Worm (Caenorhabditis elegans): ENCODE data around the gene Y50D7A.3.

The Y50D7A.3 gene

DNA sequence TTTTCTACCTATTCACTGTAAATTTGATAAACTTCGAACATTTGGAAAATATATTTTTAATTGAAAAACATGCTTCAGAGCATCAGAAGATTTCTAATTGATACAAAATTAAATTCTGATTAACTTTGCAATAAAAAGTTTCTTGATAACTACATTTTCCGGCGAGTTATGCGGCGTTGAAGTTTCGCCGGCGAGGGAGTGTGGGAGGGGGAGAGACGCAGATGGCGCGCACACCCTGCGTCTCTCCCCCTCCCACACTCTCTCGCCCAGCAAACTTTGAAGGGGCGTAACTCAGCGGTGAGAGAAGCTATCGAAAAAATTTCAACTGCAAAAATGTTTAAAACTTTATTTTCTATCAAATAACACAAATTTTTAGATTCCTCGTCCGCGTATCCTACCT lies 31.8 kb upstream of the Y50D7A.3 start:
- no peak for TF ChIP-seq lin-14 (GFP tag; optimal IDR thresholded peaks at IDR 0.05)
- no peak for TF ChIP-seq nhr-237 (tag; optimal IDR thresholded peaks at IDR 0.05)
- no peak for TF ChIP-seq ceh-82 (tag; optimal IDR thresholded peaks at IDR 0.05)
- TF ChIP-seq lin-13 (GFP tag; optimal IDR thresholded peaks at IDR 0.05): no peak
- no peak for TF ChIP-seq elt-2 (tag; optimal IDR thresholded peaks at IDR 0.05)
- TF ChIP-seq C04F5.9 (tag; optimal IDR thresholded peaks at IDR 0.05): no peak
- no peak for TF ChIP-seq grh-1 (GFP tag; IDR thresholded peaks at IDR 0.05)
- TF ChIP-seq nhr-47 (tag; optimal IDR thresholded peaks at IDR 0.05): no peak
- no peak for TF ChIP-seq nhr-20 (tag; optimal IDR thresholded peaks at IDR 0.05)
- no peak for TF ChIP-seq swsn-7 (tag; optimal IDR thresholded peaks at IDR 0.05)
- TF ChIP-seq vab-15 (tag; optimal IDR thresholded peaks at IDR 0.05): no peak
- no peak for TF ChIP-seq nhr-28 (tag; optimal IDR thresholded peaks at IDR 0.05)
- no peak for TF ChIP-seq lir-3 (tag; optimal IDR thresholded peaks at IDR 0.05; ENCODE audit: poor library complexity)
- no peak for TF ChIP-seq F16B12.6 (tag; optimal IDR thresholded peaks at IDR 0.05)

DNA sequence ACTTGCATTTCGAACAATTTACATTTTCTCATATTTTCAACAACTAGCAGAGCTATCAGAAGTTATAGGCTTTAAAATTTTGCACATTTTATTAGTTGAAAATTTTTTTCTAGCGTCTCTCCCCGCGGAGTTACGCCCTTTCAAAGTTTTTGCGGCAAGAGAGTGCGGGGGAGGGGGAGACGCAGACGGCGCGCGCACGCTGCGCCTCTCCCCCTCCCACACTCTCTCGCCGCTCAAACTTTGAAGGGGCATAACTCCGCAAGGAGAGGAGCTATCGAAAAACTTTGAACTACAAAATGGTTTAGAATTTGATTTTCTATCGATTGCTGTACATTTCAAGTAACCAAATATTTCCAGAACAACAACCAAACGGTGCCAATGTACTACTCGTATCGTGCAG lies 27.3 kb upstream of the Y50D7A.3 start:
- TF ChIP-seq grh-1 (GFP tag; IDR thresholded peaks at IDR 0.05) (no peak), zag-1 (tag; optimal IDR thresholded peaks at IDR 0.05) (no peak), vab-15 (tag; optimal IDR thresholded peaks at IDR 0.05) (no peak), rnt-1 (tag; optimal IDR thresholded peaks at IDR 0.05) (no peak), ceh-8 (GFP tag; optimal IDR thresholded peaks at IDR 0.05) (no peak), egl-13 (tag; optimal IDR thresholded peaks at IDR 0.05) (no peak), nhr-71 (tag; optimal IDR thresholded peaks at IDR 0.05) (no peak), sox-4 (tag; optimal IDR thresholded peaks at IDR 0.05) (no peak), nhr-20 (tag; optimal IDR thresholded peaks at IDR 0.05) (no peak), nhr-84 (tag; optimal IDR thresholded peaks at IDR 0.05) (no peak), zip-4 (GFP tag; optimal IDR thresholded peaks at IDR 0.05) (no peak), unc-30 (tag; optimal IDR thresholded peaks at IDR 0.05) (no peak)

DNA sequence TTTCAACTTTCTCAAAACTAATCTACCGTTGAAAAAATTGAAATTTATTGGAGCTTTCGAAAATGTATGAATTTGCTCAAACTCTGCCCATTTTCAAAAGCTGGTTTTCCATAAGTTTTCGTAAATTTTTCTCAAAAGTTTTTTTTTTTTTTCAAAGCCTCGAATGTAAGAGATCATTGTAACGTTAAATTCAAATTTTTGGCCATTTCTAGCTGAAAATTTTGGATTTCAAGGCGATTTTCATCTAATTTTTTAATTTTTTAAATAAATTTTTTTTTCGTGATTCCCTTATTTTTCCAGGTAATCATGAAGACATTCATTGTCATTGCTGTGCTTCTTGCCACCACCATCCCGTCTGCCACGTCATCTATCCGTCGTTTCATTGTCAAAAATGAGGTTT lies 24.2 kb upstream of the Y50D7A.3 start, which contains the start of gene hpo-38:
Gene hpo-38 (plus strand): TSS at position 301 of the 400 bp plus-strand sequence.
- TF ChIP-seq mdl-1 (tag; optimal IDR thresholded peaks at IDR 0.05) (no peak), nhr-90 (tag; optimal IDR thresholded peaks at IDR 0.05; ENCODE audit: poor library complexity) (no peak), fos-1 (tag; optimal IDR thresholded peaks at IDR 0.05) (no peak), ama-1 (optimal IDR thresholded peaks at IDR 0.05) (no peak), fkh-8 (tag; optimal IDR thresholded peaks at IDR 0.05) (no peak), nhr-77 (tag; optimal IDR thresholded peaks at IDR 0.05) (no peak), egl-27 (tag; optimal IDR thresholded peaks at IDR 0.05) (no peak), nhr-237 (tag; optimal IDR thresholded peaks at IDR 0.05) (no peak), nhr-19 (GFP tag; conservative IDR thresholded peaks at IDR 0.05) (no peak), ceh-90 (tag; optimal IDR thresholded peaks at IDR 0.05) (no peak), aha-1 (tag; optimal IDR thresholded peaks at IDR 0.05) (no peak), dsc-1 (tag; optimal IDR thresholded peaks at IDR 0.05) (no peak), ceh-82 (tag; optimal IDR thresholded peaks at IDR 0.05) (no peak), sup-37 (GFP tag; optimal IDR thresholded peaks at IDR 0.05) (no peak)

DNA sequence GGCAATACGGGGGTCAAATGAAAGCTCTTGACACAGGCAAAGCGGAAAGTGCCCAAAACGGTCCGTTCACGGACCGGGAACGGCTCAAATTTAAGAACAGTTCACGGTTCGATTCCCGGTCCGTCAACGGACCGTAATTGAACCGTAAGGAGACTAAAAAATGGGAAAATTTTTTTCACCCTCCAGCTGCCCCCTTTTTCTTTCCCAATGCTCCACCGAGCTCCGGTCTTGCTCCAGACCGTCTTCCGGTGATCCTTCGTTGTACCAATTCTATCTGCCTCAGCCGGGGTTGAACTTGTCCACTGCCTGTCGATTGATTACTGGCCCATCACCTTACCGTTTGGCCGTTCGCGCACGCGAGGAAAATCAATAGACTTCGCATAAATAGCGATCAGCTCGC lies 21.4 kb upstream of the Y50D7A.3 start:
- TF ChIP-seq grh-1 (GFP tag; IDR thresholded peaks at IDR 0.05): 0 out of 2 replicates have a peak, but pooled peaks have one; percentile 16

DNA sequence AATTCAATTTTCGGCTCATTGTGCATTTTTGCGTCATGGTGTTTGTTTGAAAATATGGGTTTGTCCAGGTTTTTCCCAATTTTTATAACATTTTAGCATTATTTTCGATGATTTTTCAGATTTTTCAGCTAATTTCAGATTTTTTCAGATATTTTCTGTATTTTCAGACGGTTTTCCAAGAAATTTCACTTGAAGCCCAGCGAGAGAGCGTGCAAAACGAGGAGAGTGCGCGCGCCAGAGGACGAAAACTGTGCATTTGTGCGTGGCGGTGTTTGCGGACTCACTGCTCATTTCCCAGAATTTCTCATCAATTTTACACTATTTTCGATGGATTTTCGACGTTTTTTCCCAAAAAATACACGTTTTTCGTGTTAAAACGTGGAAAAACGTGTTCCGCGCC lies 19.2 kb upstream of the Y50D7A.3 start:
- TF ChIP-seq hlh-4 (tag; optimal IDR thresholded peaks at IDR 0.05) (no peak), lin-14 (GFP tag; optimal IDR thresholded peaks at IDR 0.05) (no peak), nhr-12 (tag; optimal IDR thresholded peaks at IDR 0.05) (no peak), alr-1 (tag; optimal IDR thresholded peaks at IDR 0.05; ENCODE audit: borderline replicate concordance) (no peak), ceh-82 (tag; optimal IDR thresholded peaks at IDR 0.05) (peak; percentile 44 to 55 (median 47)), jun-1 (tag; optimal IDR thresholded peaks at IDR 0.05) (peak; percentile 51), nhr-71 (tag; optimal IDR thresholded peaks at IDR 0.05) (no peak), ceh-63 (GFP tag; optimal IDR thresholded peaks at IDR 0.05) (no peak), sup-37 (GFP tag; optimal IDR thresholded peaks at IDR 0.05) (peak; percentile 55), tbx-2 (tag; optimal IDR thresholded peaks at IDR 0.05) (peak; percentile 80), skn-1 (tag; optimal IDR thresholded peaks at IDR 0.05) (no peak), Y116A8C.19 (tag; optimal IDR thresholded peaks at IDR 0.05; ENCODE audit: borderline replicate concordance) (no peak), unc-62 (GFP tag; optimal IDR thresholded peaks at IDR 0.05) (no peak), efl-3 (GFP tag; optimal IDR thresholded peaks at IDR 0.05) (no peak), C04F5.9 (tag; optimal IDR thresholded peaks at IDR 0.05) (no peak), nhr-19 (GFP tag; conservative IDR thresholded peaks at IDR 0.05) (peak; percentile 69), unc-86 (tag; optimal IDR thresholded peaks at IDR 0.05) (peak; percentile 79), nhr-20 (tag; optimal IDR thresholded peaks at IDR 0.05) (no peak)

Measured in whole organism, L1 larva.